Fruit fly (Drosophila melanogaster) whole organism, embryonic: ENCODE measurements around the gene Syt1.
A peak's percentile ranks its signal among the peaks of the same experiment; 100 is the strongest.

Source experiments
- ATbp ChIP-seq: fragments of 200-800 bp; sonication (Bioruptor generic); optimal IDR thresholded peaks from 2 replicates; lab custom pipeline; 2017; ENCODE audit warnings: missing biosample characterization, mild to moderate bottlenecking, missing genetic modification characterization, missing genetic modification reagents
- Atf-2 ChIP-seq: fragments of 200-800 bp; sonication (Bioruptor generic); optimal IDR thresholded peaks from 2 replicates; lab custom pipeline; 2016; ENCODE audit warnings: missing biosample characterization, missing genetic modification characterization
- Bgb ChIP-seq: fragments of 200-800 bp; sonication (Bioruptor generic); IDR thresholded peaks from 2 replicates; pipeline ENCODE4 v1.3.6; 2022; ENCODE audit warnings: missing biosample characterization, missing genetic modification characterization; ENCODE audit not compliant: partially characterized antibody
- CG10462 ChIP-seq: fragments of 200-800 bp; sonication (Bioruptor generic); optimal IDR thresholded peaks from 2 replicates; lab custom pipeline; 2016; ENCODE audit warnings: missing biosample characterization, missing genetic modification characterization
- CG10565 ChIP-seq: fragments of 200-800 bp; sonication (Bioruptor generic); optimal IDR thresholded peaks from 3 replicates; lab custom pipeline; 2016; ENCODE audit warnings: missing biosample characterization, mild to moderate bottlenecking, missing genetic modification characterization
- CG13894 ChIP-seq: fragments of 200-800 bp; sonication (Bioruptor generic); optimal IDR thresholded peaks from 3 replicates; lab custom pipeline; 2018; ENCODE audit warnings: missing biosample characterization, mild to moderate bottlenecking, missing genetic modification characterization, moderate library complexity
- CG14050 ChIP-seq: fragments of 200-800 bp; sonication (Bioruptor generic); IDR thresholded peaks from 3 replicates; pipeline ENCODE4 v1.3.6; 2022; ENCODE audit warnings: missing biosample characterization, missing genetic modification characterization
- CG14860 ChIP-seq: fragments of 200-800 bp; sonication (Bioruptor generic); IDR thresholded peaks from 3 replicates; pipeline ENCODE4 v1.3.6; 2022; ENCODE audit warnings: missing biosample characterization, missing genetic modification characterization; ENCODE audit not compliant: partially characterized antibody
- CG15073 ChIP-seq: fragments of 200-800 bp; sonication (Bioruptor generic); optimal IDR thresholded peaks from 2 replicates; lab custom pipeline; 2016; ENCODE audit warnings: missing biosample characterization, missing genetic modification characterization
- CG15601 ChIP-seq: fragments of 200-800 bp; sonication (Bioruptor generic); optimal IDR thresholded peaks from 3 replicates; lab custom pipeline; 2019; ENCODE audit warnings: missing biosample characterization, mild to moderate bottlenecking, missing genetic modification characterization, moderate library complexity
- CG17912 ChIP-seq: fragments of 200-800 bp; sonication (Bioruptor generic); optimal IDR thresholded peaks from 2 replicates; lab custom pipeline; 2018; ENCODE audit warnings: missing biosample characterization, mild to moderate bottlenecking, missing genetic modification characterization
- CG2129 ChIP-seq: fragments of 200-800 bp; sonication (Bioruptor generic); IDR thresholded peaks from 2 replicates; pipeline ENCODE4 v1.3.6; 2022; ENCODE audit warnings: missing biosample characterization, missing genetic modification characterization; ENCODE audit not compliant: partially characterized antibody
- CG31388 ChIP-seq: fragments of 200-800 bp; sonication (Bioruptor generic); optimal IDR thresholded peaks from 2 replicates; lab custom pipeline; 2016; ENCODE audit warnings: missing biosample characterization, missing genetic modification characterization
- CG32767 ChIP-seq: fragments of 200-800 bp; sonication (Bioruptor generic); IDR thresholded peaks from 2 replicates; pipeline ENCODE4 v1.3.6; 2022; ENCODE audit warnings: missing biosample characterization, missing genetic modification characterization
- CG34422 ChIP-seq: fragments of 200-800 bp; sonication (Bioruptor generic); IDR thresholded peaks from 3 replicates; pipeline ENCODE4 v1.3.6; 2022; ENCODE audit warnings: missing biosample characterization, missing genetic modification characterization
- CG3838 ChIP-seq: fragments of 200-800 bp; sonication (Bioruptor generic); optimal IDR thresholded peaks from 3 replicates; lab custom pipeline; 2016; ENCODE audit warnings: missing biosample characterization, missing genetic modification characterization
- CG42726 ChIP-seq: fragments of 200-800 bp; sonication (Bioruptor generic); IDR thresholded peaks from 2 replicates; pipeline ENCODE4 v1.3.6; 2022; ENCODE audit warnings: missing biosample characterization, missing genetic modification characterization; ENCODE audit not compliant: partially characterized antibody
- CG4282 ChIP-seq: fragments of 200-800 bp; sonication (Bioruptor generic); optimal IDR thresholded peaks from 2 replicates; lab custom pipeline; 2016; ENCODE audit warnings: missing biosample characterization, missing genetic modification characterization
- CG4404 ChIP-seq: fragments of 200-800 bp; sonication (Bioruptor generic); IDR thresholded peaks from 2 replicates; pipeline ENCODE4 v1.3.6; 2022; ENCODE audit warnings: missing biosample characterization, missing genetic modification characterization
- CG7786 ChIP-seq: fragments of 200-800 bp; sonication (Bioruptor generic); optimal IDR thresholded peaks from 2 replicates; lab custom pipeline; 2016; ENCODE audit warnings: missing biosample characterization, missing genetic modification characterization
- CG7963 ChIP-seq: fragments of 200-800 bp; sonication (Bioruptor generic); IDR thresholded peaks from 3 replicates; pipeline ENCODE4 v1.3.6; 2022; ENCODE audit warnings: missing biosample characterization, missing genetic modification characterization; ENCODE audit not compliant: partially characterized antibody
- CG7987 ChIP-seq: fragments of 200-800 bp; sonication (Bioruptor generic); optimal IDR thresholded peaks from 2 replicates; lab custom pipeline; 2018; ENCODE audit warnings: missing biosample characterization, mild to moderate bottlenecking, missing genetic modification characterization, moderate library complexity
- CG9609 ChIP-seq: fragments of 200-800 bp; sonication (Bioruptor generic); optimal IDR thresholded peaks from 3 replicates; lab custom pipeline; 2016; ENCODE audit warnings: missing biosample characterization, missing genetic modification characterization
- Camta ChIP-seq: fragments of 200-800 bp; sonication (Bioruptor generic); optimal IDR thresholded peaks from 2 replicates; lab custom pipeline; 2016; ENCODE audit warnings: missing biosample characterization, missing genetic modification characterization
- Eip74EF ChIP-seq, 2 experiments: fragments of 200-800 bp in 1 of 2; fragments of >200 bp in 1 of 2; sonication (Bioruptor generic) in 1 of 2; optimal IDR thresholded peaks; 2 replicates each; lab custom pipeline; 2017 to 2019; ENCODE audit warnings: missing biosample characterization in 2 of 2, missing genetic modification characterization in 2 of 2, mild to moderate bottlenecking in 1 of 2, moderate library complexity in 1 of 2
- HLH4C ChIP-seq: fragments of 200-800 bp; sonication (Bioruptor generic); IDR thresholded peaks from 3 replicates; pipeline ENCODE4 v1.3.6; 2022; ENCODE audit warnings: missing biosample characterization, missing genetic modification characterization; ENCODE audit not compliant: partially characterized antibody
- Hr3 ChIP-seq: fragments of 200-800 bp; sonication (Bioruptor generic); optimal IDR thresholded peaks from 3 replicates; lab custom pipeline; 2016; ENCODE audit warnings: missing biosample characterization, missing genetic modification characterization
- Lhr ChIP-seq: fragments of 200-800 bp; sonication (Bioruptor generic); optimal IDR thresholded peaks from 3 replicates; lab custom pipeline; 2017; ENCODE audit warnings: mild to moderate bottlenecking, missing biosample characterization, missing genetic modification reagents, missing genetic modification characterization
- MTF-1 ChIP-seq: fragments of 200-800 bp; sonication (Bioruptor generic); optimal IDR thresholded peaks from 2 replicates; lab custom pipeline; 2018; ENCODE audit warnings: missing biosample characterization, mild to moderate bottlenecking, missing genetic modification characterization, borderline replicate concordance
- Mad ChIP-seq: fragments of 200-800 bp; sonication (Bioruptor generic); optimal IDR thresholded peaks from 2 replicates; lab custom pipeline; 2016; ENCODE audit warnings: missing biosample characterization, missing genetic modification characterization
- NK7.1 ChIP-seq: fragments of 200-800 bp; sonication (Bioruptor generic); optimal IDR thresholded peaks from 3 replicates; lab custom pipeline; 2016; ENCODE audit warnings: missing biosample characterization, missing genetic modification characterization
- Rfx ChIP-seq: fragments of 200-800 bp; sonication (Bioruptor generic); IDR thresholded peaks from 2 replicates; pipeline ENCODE4 v1.3.6; 2022; ENCODE audit warnings: missing biosample characterization, missing genetic modification characterization
- Sin3A ChIP-seq: fragments of >200 bp; optimal IDR thresholded peaks from 2 replicates; lab custom pipeline; 2018
- TFAM ChIP-seq: fragments of 200-800 bp; sonication (Bioruptor generic); optimal IDR thresholded peaks from 2 replicates; lab custom pipeline; 2017; ENCODE audit warnings: missing biosample characterization, missing genetic modification characterization, inconsistent platforms
- Trl ChIP-seq, 3 experiments: fragments of >200 bp in 2 of 3; fragments of 200-800 bp in 1 of 3; sonication (Bioruptor generic) in 1 of 3; optimal IDR thresholded peaks; 2 replicates in 1 of 3; 3 replicates in 2 of 3; lab custom pipeline; 2016 to 2017; ENCODE audit warnings: missing biosample characterization in 1 of 3, missing genetic modification characterization in 1 of 3
- abd-A ChIP-seq: fragments of 200-800 bp; sonication (Bioruptor generic); optimal IDR thresholded peaks from 3 replicates; lab custom pipeline; 2019; ENCODE audit warnings: missing biosample characterization, mild to moderate bottlenecking, missing genetic modification characterization, moderate library complexity
- amos ChIP-seq: fragments of 200-800 bp; sonication (Bioruptor generic); IDR thresholded peaks from 2 replicates; pipeline ENCODE4 v1.3.6; 2022; ENCODE audit warnings: missing biosample characterization, missing genetic modification characterization; ENCODE audit not compliant: partially characterized antibody
- ap ChIP-seq: fragments of 200-800 bp; sonication (Bioruptor generic); IDR thresholded peaks from 2 replicates; pipeline ENCODE4 v1.3.6; 2022; ENCODE audit warnings: missing biosample characterization, missing genetic modification characterization
- crp ChIP-seq, 2 experiments: fragments of 200-800 bp; sonication (Bioruptor generic); optimal IDR thresholded peaks; 2 replicates in 1 of 2; 3 replicates in 1 of 2; lab custom pipeline; 2017; ENCODE audit warnings: missing biosample characterization in 2 of 2, missing genetic modification characterization in 2 of 2, mild to moderate bottlenecking in 1 of 2, moderate library complexity in 1 of 2
- emc ChIP-seq: fragments of 200-800 bp; sonication (Bioruptor generic); optimal IDR thresholded peaks from 2 replicates; lab custom pipeline; 2016; ENCODE audit warnings: missing biosample characterization, missing genetic modification characterization
- eve ChIP-seq, 2 experiments: fragments of >200 bp; optimal IDR thresholded peaks; 2 replicates each; lab custom pipeline; 2017; ENCODE audit warnings: missing biosample characterization in 2 of 2, missing genetic modification characterization in 2 of 2
- fd3F ChIP-seq: fragments of 200-800 bp; sonication (Bioruptor generic); optimal IDR thresholded peaks from 2 replicates; lab custom pipeline; 2018; ENCODE audit warnings: missing biosample characterization, mild to moderate bottlenecking, missing genetic modification characterization, moderate library complexity
- gcm2 ChIP-seq: fragments of 200-800 bp; sonication (Bioruptor generic); optimal IDR thresholded peaks from 2 replicates; lab custom pipeline; 2016; ENCODE audit warnings: missing biosample characterization, missing genetic modification characterization
- lola ChIP-seq, 3 experiments: fragments of >200 bp in 2 of 3; fragments of 200-800 bp in 1 of 3; sonication (Bioruptor generic) in 1 of 3; optimal IDR thresholded peaks; 2 replicates each; lab custom pipeline; 2017 to 2019; ENCODE audit warnings: missing biosample characterization in 3 of 3, missing genetic modification characterization in 3 of 3, mild to moderate bottlenecking in 1 of 3, moderate library complexity in 1 of 3
- ranshi ChIP-seq: fragments of 200-800 bp; sonication (Bioruptor generic); IDR thresholded peaks from 2 replicates; pipeline ENCODE4 v1.3.6; 2022; ENCODE audit warnings: missing biosample characterization, missing genetic modification characterization
- rib ChIP-seq: fragments of 200-800 bp; sonication (Bioruptor generic); IDR thresholded peaks from 2 replicates; pipeline ENCODE4 v1.3.6; 2022; ENCODE audit warnings: missing biosample characterization, missing genetic modification characterization
- schlank ChIP-seq: fragments of 200-800 bp; sonication (Bioruptor generic); optimal IDR thresholded peaks from 2 replicates; lab custom pipeline; 2018; ENCODE audit warnings: missing biosample characterization, mild to moderate bottlenecking, missing genetic modification characterization
- sisA ChIP-seq: fragments of 200-800 bp; sonication (Bioruptor generic); IDR thresholded peaks from 2 replicates; pipeline ENCODE4 v1.3.6; 2022; ENCODE audit warnings: missing biosample characterization, missing genetic modification characterization
- sug ChIP-seq: fragments of 200-800 bp; optimal IDR thresholded peaks from 2 replicates; lab custom pipeline; 2019; ENCODE audit warnings: missing biosample characterization, mild to moderate bottlenecking, missing genetic modification characterization, moderate library complexity
- vfl ChIP-seq: fragments of 200-800 bp; sonication (Bioruptor generic); optimal IDR thresholded peaks from 2 replicates; lab custom pipeline; 2016; ENCODE audit warnings: missing biosample characterization, missing genetic modification characterization

Gene Syt1

DNA sequence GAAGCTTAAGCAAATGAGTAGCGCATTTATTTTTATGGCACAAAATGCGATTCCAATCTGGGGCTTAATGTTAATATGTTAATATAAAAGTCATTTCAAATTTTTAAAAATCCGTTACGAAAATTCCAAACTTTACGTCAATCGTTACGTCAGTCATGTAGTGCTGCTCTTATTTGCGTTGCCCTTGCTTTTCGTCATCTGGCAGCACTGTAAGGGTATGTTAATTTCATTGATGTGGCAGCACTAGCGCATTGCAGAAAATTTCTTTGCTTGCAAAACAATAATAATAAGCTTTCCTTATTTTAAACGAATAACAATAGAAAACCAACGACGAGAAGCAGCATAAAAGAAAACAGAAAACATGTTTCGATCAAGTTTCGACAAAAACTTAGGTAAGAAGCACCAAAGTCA lies 60.0 kb downstream of the Syt1 start, which contains the start of gene Hrs (continued):
- TF ChIP-seq gcm2 (no peak), CG14050 (no peak), Eip74EF (GFP tag; optimal IDR thresholded peaks at IDR 0.05; lab: Kevin White, UChicago) (no peak), Rfx (GFP tag; lab: Robert Waterston, UW) (no peak), eve (GFP tag; optimal IDR thresholded peaks at IDR 0.05; lab: Kevin White, UChicago) (no peak), CG42726 (GFP tag; lab: Robert Waterston, UW) (0 out of 2 replicates have a peak, but pooled peaks have one; percentile 32), ATbp (GFP tag; lab: Kevin White, UChicago) (no peak), MTF-1 (no peak), HLH4C (GFP tag; lab: Robert Waterston, UW) (no peak), CG2129 (GFP tag; lab: Robert Waterston, UW) (no peak), vfl (no peak), Trl (optimal IDR thresholded peaks at IDR 0.05; lab: Kevin White, UChicago) (no peak), Trl (GFP tag; optimal IDR thresholded peaks at IDR 0.05; lab: Kevin White, UChicago) (no peak), sisA (no peak), CG7987 (GFP tag; lab: Kevin White, UChicago) (peak; percentile 24), CG7786 (no peak), CG4282 (GFP tag; lab: Kevin White, UChicago) (no peak), amos (peak; percentile 32; the same call in 1 of the 2 replicates), CG10462 (no peak), Bgb (GFP tag; lab: Robert Waterston, UW) (no peak), CG7963 (GFP tag; lab: Robert Waterston, UW) (no peak), CG14860 (GFP tag; lab: Robert Waterston, UW) (no peak), Lhr (peak; percentile 68), CG15601 (peak; percentile 17), TFAM (GFP tag; lab: Kevin White, UChicago) (no peak), sug (tag; lab: Kevin White, UChicago) (peak; percentile 40), schlank (tag; lab: Kevin White, UChicago) (no peak), CG3838 (GFP tag; lab: Kevin White, UChicago) (no peak), abd-A (tag; lab: Kevin White, UChicago) (no peak), CG13894 (no peak), CG9609 (GFP tag; lab: Kevin White, UChicago) (no peak), lola (GFP tag; optimal IDR thresholded peaks at IDR 0.05; lab: Kevin White, UChicago) (no peak), fd3F (no peak), ranshi (no peak), rib (GFP tag; lab: Robert Waterston, UW) (peak; percentile 70; the same call in 1 of the 2 replicates), ap (GFP tag; lab: Robert Waterston, UW) (no peak), Mad (GFP tag; lab: Kevin White, UChicago) (no peak), crp (GFP tag; optimal IDR thresholded peaks at IDR 0.05; lab: Kevin White, UChicago) (peak in 1 of 2 experiments; percentile 70), Camta (GFP tag; lab: Kevin White, UChicago) (no peak), Sin3A (lab: Kevin White, UChicago) (peak; percentile 41), Atf-2 (GFP tag; lab: Kevin White, UChicago) (no peak), emc (no peak), CG32767 (GFP tag; lab: Robert Waterston, UW) (no peak), CG31388 (no peak), Hr3 (GFP tag; lab: Kevin White, UChicago) (no peak), NK7.1 (GFP tag; lab: Kevin White, UChicago) (no peak), CG34422 (GFP tag; lab: Robert Waterston, UW) (no peak), CG10565 (GFP tag; lab: Kevin White, UChicago) (no peak), CG15073 (GFP tag; lab: Kevin White, UChicago) (no peak), CG17912 (no peak), CG4404 (no peak)
